Worm (Caenorhabditis elegans) whole organism, L2 larva: ENCODE data around the gene mrp-7.

Experiments
- C34F6.9 ChIP-seq: fragments of 150-350 bp; optimal IDR thresholded peaks from 2 replicates; lab custom pipeline; 2014; ENCODE audit warnings: missing biosample characterization, missing genetic modification characterization
- R02D3.7 ChIP-seq: fragments of 150-350 bp; optimal IDR thresholded peaks from 2 replicates; lab custom pipeline; 2014; ENCODE audit warnings: missing biosample characterization, missing genetic modification characterization
- Y55F3AM.14 ChIP-seq: fragments of 200-800 bp; sonication (Bioruptor generic); optimal IDR thresholded peaks from 2 replicates; lab custom pipeline; 2018; ENCODE audit warnings: mild to moderate bottlenecking, missing genetic modification characterization, missing compliant biosample characterization
- alr-1 ChIP-seq: fragments of 150-350 bp; optimal IDR thresholded peaks from 2 replicates; lab custom pipeline; 2014; ENCODE audit warnings: missing biosample characterization, missing genetic modification characterization
- aly-2 ChIP-seq: fragments of 150-350 bp; optimal IDR thresholded peaks from 2 replicates; lab custom pipeline; 2014; ENCODE audit warnings: missing biosample characterization, missing genetic modification characterization
- ama-1 ChIP-seq: fragments of 150-350 bp; optimal IDR thresholded peaks from 2 replicates; lab custom pipeline; 2018; ENCODE audit warnings: inconsistent platforms
- ceh-16 ChIP-seq: fragments of 150-350 bp; optimal IDR thresholded peaks from 2 replicates; lab custom pipeline; 2014; ENCODE audit warnings: missing biosample characterization, missing genetic modification characterization
- ceh-82 ChIP-seq: fragments of 150-350 bp; optimal IDR thresholded peaks from 2 replicates; lab custom pipeline; 2014; ENCODE audit warnings: missing biosample characterization, missing genetic modification characterization
- crh-2 ChIP-seq: sonication (generic microtip); optimal IDR thresholded peaks from 2 replicates; lab custom pipeline; 2017; ENCODE audit warnings: missing biosample characterization, missing genetic modification characterization
- dmd-4 ChIP-seq: sonication (generic microtip); optimal IDR thresholded peaks from 2 replicates; lab custom pipeline; 2017; ENCODE audit warnings: missing biosample characterization, missing genetic modification characterization
- egl-27 ChIP-seq: sonication (generic microtip); optimal IDR thresholded peaks from 3 replicates; lab custom pipeline; 2017; ENCODE audit warnings: missing biosample characterization, missing genetic modification reagents, missing genetic modification characterization
- elt-1 ChIP-seq: fragments of 150-350 bp; optimal IDR thresholded peaks from 2 replicates; lab custom pipeline; 2014; ENCODE audit warnings: missing biosample characterization, missing genetic modification characterization
- fos-1 ChIP-seq: fragments of 150-350 bp; optimal IDR thresholded peaks from 2 replicates; lab custom pipeline; 2014; ENCODE audit warnings: missing biosample characterization, missing genetic modification characterization
- gmeb-1 ChIP-seq: fragments of 150-350 bp; optimal IDR thresholded peaks from 2 replicates; lab custom pipeline; 2014; ENCODE audit warnings: missing biosample characterization, missing genetic modification characterization
- lin-11 ChIP-seq: fragments of 150-350 bp; sonication (generic microtip); optimal IDR thresholded peaks from 2 replicates; lab custom pipeline; 2014; ENCODE audit warnings: missing biosample characterization, missing genetic modification characterization, inconsistent platforms, mixed read lengths
- lin-13 ChIP-seq: fragments of 150-350 bp; optimal IDR thresholded peaks from 2 replicates; lab custom pipeline; 2014; ENCODE audit warnings: missing biosample characterization, missing genetic modification reagents, missing genetic modification characterization
- lin-39 ChIP-seq: fragments of 150-350 bp; optimal IDR thresholded peaks from 2 replicates; lab custom pipeline; 2014; ENCODE audit warnings: missing biosample characterization, missing genetic modification reagents, missing genetic modification characterization
- lsy-2 ChIP-seq, 2 experiments: fragments of 150-350 bp in 1 of 2; sonication (generic microtip) in 1 of 2; optimal IDR thresholded peaks; 2 replicates each; lab custom pipeline; 2014 to 2017; ENCODE audit warnings: missing biosample characterization in 2 of 2, missing genetic modification characterization in 2 of 2
- mbf-1 ChIP-seq: sonication (generic microtip); optimal IDR thresholded peaks from 2 replicates; lab custom pipeline; 2017; ENCODE audit warnings: missing biosample characterization, missing genetic modification characterization
- mdl-1 ChIP-seq, 2 experiments: fragments of 150-350 bp in 1 of 2; sonication (generic microtip) in 1 of 2; optimal IDR thresholded peaks; 2 replicates each; lab custom pipeline; 2017; ENCODE audit warnings: missing biosample characterization in 2 of 2, missing genetic modification characterization in 2 of 2
- nhr-10 ChIP-seq: sonication (generic microtip); optimal IDR thresholded peaks from 2 replicates; lab custom pipeline; 2017; ENCODE audit warnings: missing biosample characterization, missing genetic modification characterization
- nhr-11 ChIP-seq: fragments of 150-350 bp; optimal IDR thresholded peaks from 2 replicates; lab custom pipeline; 2014; ENCODE audit warnings: missing biosample characterization, missing genetic modification characterization
- nhr-12 ChIP-seq: fragments of 150-350 bp; optimal IDR thresholded peaks from 2 replicates; lab custom pipeline; 2014; ENCODE audit warnings: missing biosample characterization, missing genetic modification characterization
- nhr-129 ChIP-seq: fragments of 150-350 bp; optimal IDR thresholded peaks from 2 replicates; lab custom pipeline; 2014; ENCODE audit warnings: missing biosample characterization, missing genetic modification characterization
- nhr-21 ChIP-seq: fragments of 150-350 bp; optimal IDR thresholded peaks from 2 replicates; lab custom pipeline; 2014; ENCODE audit warnings: missing biosample characterization, missing genetic modification characterization
- nhr-25 ChIP-seq: fragments of 150-350 bp; sonication (generic microtip); optimal IDR thresholded peaks from 3 replicates; lab custom pipeline; 2014; ENCODE audit warnings: missing biosample characterization, missing genetic modification characterization
- nhr-6 ChIP-seq: fragments of 150-350 bp; optimal IDR thresholded peaks from 2 replicates; lab custom pipeline; 2014; ENCODE audit warnings: missing biosample characterization, missing genetic modification characterization
- nhr-77 ChIP-seq: fragments of 150-350 bp; optimal IDR thresholded peaks from 2 replicates; lab custom pipeline; 2014; ENCODE audit warnings: missing biosample characterization, missing genetic modification characterization
- skn-1 ChIP-seq: sonication (generic microtip); optimal IDR thresholded peaks from 2 replicates; lab custom pipeline; 2017; ENCODE audit warnings: missing biosample characterization, missing genetic modification characterization
- sma-9 ChIP-seq, 2 experiments: fragments of 150-350 bp in 1 of 2; sonication (generic microtip) in 1 of 2; optimal IDR thresholded peaks; 2 replicates each; lab custom pipeline; 2014 to 2016; ENCODE audit warnings: missing genetic modification characterization in 2 of 2, mild to moderate bottlenecking in 1 of 2, missing biosample characterization in 1 of 2, missing compliant biosample characterization in 1 of 2, missing genetic modification reagents in 1 of 2, moderate library complexity in 1 of 2
- snpc-4 ChIP-seq: fragments of 150-350 bp; optimal IDR thresholded peaks from 2 replicates; lab custom pipeline; 2014; ENCODE audit warnings: missing biosample characterization, missing genetic modification characterization
- unc-39 ChIP-seq: fragments of 150-350 bp; optimal IDR thresholded peaks from 2 replicates; lab custom pipeline; 2014; ENCODE audit warnings: missing biosample characterization, missing genetic modification characterization
- unc-55 ChIP-seq: fragments of 150-350 bp; sonication (generic microtip); optimal IDR thresholded peaks from 3 replicates; lab custom pipeline; 2014; ENCODE audit warnings: missing biosample characterization, missing genetic modification reagents, missing genetic modification characterization
- unc-62 ChIP-seq: fragments of 150-350 bp; optimal IDR thresholded peaks from 2 replicates; lab custom pipeline; 2014; ENCODE audit warnings: missing biosample characterization, missing genetic modification reagents, missing genetic modification characterization
- zag-1 ChIP-seq: fragments of 150-350 bp; optimal IDR thresholded peaks from 2 replicates; lab custom pipeline; 2014; ENCODE audit warnings: missing biosample characterization, missing genetic modification characterization
- ztf-1 ChIP-seq: fragments of 200-800 bp; sonication (Bioruptor generic); conservative IDR thresholded peaks from 2 replicates; pipeline ENCODE4 v1.3.6; 2022; ENCODE audit warnings: missing genetic modification characterization, missing compliant biosample characterization
- ztf-11 ChIP-seq: sonication (generic microtip); optimal IDR thresholded peaks from 2 replicates; lab custom pipeline; 2017; ENCODE audit warnings: missing biosample characterization, missing genetic modification characterization
- ztf-4 ChIP-seq: fragments of 150-350 bp; optimal IDR thresholded peaks from 2 replicates; lab custom pipeline; 2014; ENCODE audit warnings: missing biosample characterization, missing genetic modification characterization

Gene mrp-7

DNA sequence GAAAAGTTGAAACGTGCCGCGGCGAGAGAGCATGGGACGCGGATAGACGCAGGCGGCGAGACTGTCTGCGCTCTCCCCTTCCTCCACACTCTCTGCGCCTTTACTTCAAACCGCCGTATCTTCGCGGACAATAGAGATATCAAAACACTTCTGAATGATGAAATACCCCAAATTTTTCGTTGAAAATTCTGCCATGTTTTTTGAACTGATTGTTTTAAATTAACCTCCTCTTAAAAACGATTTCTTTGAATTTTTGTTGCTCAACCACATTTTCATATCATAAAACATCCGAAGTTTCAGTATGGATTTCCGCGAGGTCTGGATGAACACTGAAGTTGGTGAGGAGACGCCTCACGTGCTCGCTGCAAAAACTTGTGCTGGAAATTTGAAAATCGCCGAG is 4.7 kb upstream of the mrp-7 start, which contains the start of gene Y43F8C.11:
Gene Y43F8C.11 (plus strand): TSS at position 301 of the 400 bp plus-strand sequence.
- no peak for TF ChIP-seq ama-1 (lab: Kevin White, UChicago)
- no peak for TF ChIP-seq mdl-1 (tag; optimal IDR thresholded peaks at IDR 0.05; lab: Kevin White, UChicago)
- TF ChIP-seq mbf-1 (tag; lab: Kevin White, UChicago), result no peak
- TF ChIP-seq alr-1, result no peak
- TF ChIP-seq aly-2 (tag; lab: Kevin White, UChicago), result no peak
- no peak for TF ChIP-seq lin-11 (tag; lab: Kevin White, UChicago)
- no peak for TF ChIP-seq elt-1 (tag; lab: Kevin White, UChicago)
- TF ChIP-seq unc-39 (tag; lab: Kevin White, UChicago), result no peak
- TF ChIP-seq nhr-77 (tag; lab: Kevin White, UChicago), result no peak
- no peak for TF ChIP-seq lin-39 (tag; lab: Kevin White, UChicago)
- TF ChIP-seq unc-55 (GFP tag; lab: Kevin White, UChicago), result no peak
- TF ChIP-seq nhr-6, result no peak
- TF ChIP-seq zag-1 (tag; lab: Kevin White, UChicago), result no peak
- no peak for TF ChIP-seq lsy-2 (tag; optimal IDR thresholded peaks at IDR 0.05; lab: Kevin White, UChicago)
- TF ChIP-seq nhr-11 (tag; lab: Kevin White, UChicago), result no peak
- TF ChIP-seq crh-2 (tag; lab: Kevin White, UChicago), result no peak

DNA sequence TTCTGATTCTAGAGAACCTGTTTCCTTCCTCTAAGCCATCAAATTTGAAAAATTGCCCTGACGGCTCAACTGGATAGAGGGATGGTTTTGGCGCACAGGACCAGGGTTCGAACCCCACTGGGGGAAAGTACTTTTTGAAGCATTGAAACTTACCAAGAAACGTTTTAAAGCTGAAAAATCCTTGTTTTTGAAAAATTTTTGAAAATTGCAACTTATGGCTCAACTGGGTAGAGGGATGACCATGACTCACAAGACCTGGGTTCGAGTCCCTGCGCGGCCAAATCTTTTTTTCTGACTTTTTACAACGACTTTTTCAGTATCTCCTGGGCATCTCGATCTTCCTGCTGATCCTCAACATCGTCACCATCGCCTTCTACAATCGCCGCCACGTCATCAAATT is 3.8 kb upstream of the mrp-7 start:
- no peak for TF ChIP-seq unc-62
- TF ChIP-seq nhr-25 (tag; lab: Kevin White, UChicago), result no peak
- no peak for TF ChIP-seq aly-2 (tag; lab: Kevin White, UChicago)
- TF ChIP-seq sma-9 (GFP tag; optimal IDR thresholded peaks at IDR 0.05; lab: Kevin White, UChicago), result no peak
- TF ChIP-seq sma-9 (tag; optimal IDR thresholded peaks at IDR 0.05; lab: Kevin White, UChicago), result no peak
- no peak for TF ChIP-seq R02D3.7 (tag; lab: Kevin White, UChicago)
- no peak for TF ChIP-seq snpc-4 (tag; lab: Kevin White, UChicago)
- TF ChIP-seq dmd-4, result no peak
- TF ChIP-seq ztf-1 (GFP tag; lab: Robert Waterston, UW), result no peak
- no peak for TF ChIP-seq C34F6.9
- TF ChIP-seq zag-1 (tag; lab: Kevin White, UChicago), result no peak
- no peak for TF ChIP-seq crh-2 (tag; lab: Kevin White, UChicago)
- TF ChIP-seq ceh-82 (tag; lab: Kevin White, UChicago), result no peak
- TF ChIP-seq mdl-1 (tag; optimal IDR thresholded peaks at IDR 0.05; lab: Kevin White, UChicago), result no peak
- no peak for TF ChIP-seq egl-27 (tag; lab: Kevin White, UChicago)
- no peak for TF ChIP-seq lin-13 (GFP tag; lab: Kevin White, UChicago)
- no peak for TF ChIP-seq ceh-16 (tag; lab: Kevin White, UChicago)
- no peak for TF ChIP-seq nhr-6
- no peak for TF ChIP-seq nhr-129
- no peak for TF ChIP-seq ztf-4 (tag; lab: Kevin White, UChicago)
- TF ChIP-seq ztf-11 (tag; lab: Kevin White, UChicago), result no peak

DNA sequence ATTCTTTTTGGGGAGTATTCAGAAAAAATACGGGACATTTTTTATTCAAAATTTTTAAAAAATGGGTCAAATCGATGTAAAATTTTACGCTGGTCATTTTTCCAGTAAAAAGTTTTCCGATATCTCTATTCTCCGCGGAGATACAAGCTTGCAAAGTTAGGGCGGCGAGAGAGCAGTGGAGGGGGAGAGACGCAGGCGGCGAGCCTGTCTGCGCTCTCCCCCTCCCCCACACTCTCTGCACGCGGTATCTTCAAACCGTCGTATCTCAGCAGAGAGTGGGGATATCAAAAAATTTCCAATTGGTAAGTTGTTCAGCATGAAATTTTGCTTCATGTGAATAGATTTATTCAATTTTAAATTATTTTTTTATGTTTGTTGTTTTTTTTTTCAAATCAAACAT is 2.8 kb upstream of the mrp-7 start:
- TF ChIP-seq alr-1 (no peak), ztf-11 (tag; lab: Kevin White, UChicago) (no peak), aly-2 (tag; lab: Kevin White, UChicago) (no peak), gmeb-1 (no peak), ztf-1 (GFP tag; lab: Robert Waterston, UW) (no peak), nhr-21 (tag; lab: Kevin White, UChicago) (no peak), lsy-2 (tag; optimal IDR thresholded peaks at IDR 0.05; lab: Kevin White, UChicago) (no peak), C34F6.9 (no peak), unc-62 (no peak), dmd-4 (no peak), ceh-16 (tag; lab: Kevin White, UChicago) (no peak), crh-2 (tag; lab: Kevin White, UChicago) (no peak), sma-9 (GFP tag; optimal IDR thresholded peaks at IDR 0.05; lab: Kevin White, UChicago) (no peak), sma-9 (tag; optimal IDR thresholded peaks at IDR 0.05; lab: Kevin White, UChicago) (no peak), unc-39 (tag; lab: Kevin White, UChicago) (no peak), nhr-11 (tag; lab: Kevin White, UChicago) (no peak), elt-1 (tag; lab: Kevin White, UChicago) (no peak), Y55F3AM.14 (no peak), nhr-12 (tag; lab: Kevin White, UChicago) (no peak)

DNA sequence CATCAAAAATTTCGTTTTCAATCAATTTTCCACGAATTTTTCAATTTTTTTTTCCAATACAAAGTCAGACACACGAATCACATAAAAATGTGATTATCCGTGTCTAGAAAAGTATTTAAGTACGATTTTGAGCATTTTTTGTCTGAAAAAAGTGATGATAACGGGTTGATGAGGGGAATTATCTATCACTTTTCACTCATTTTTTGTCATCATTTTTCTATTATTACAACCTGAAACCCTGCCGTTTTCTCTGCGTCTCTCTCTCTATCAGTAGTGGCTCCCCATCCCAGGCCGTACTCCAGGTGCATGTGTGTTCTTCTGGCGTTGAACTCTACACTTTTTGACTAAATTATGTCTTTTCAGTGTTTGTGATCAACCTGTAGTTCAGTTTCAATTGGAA is 2.3 kb upstream of the mrp-7 start:
- TF ChIP-seq ama-1 (lab: Kevin White, UChicago) (no peak), fos-1 (tag; lab: Kevin White, UChicago) (peak; percentile 77), nhr-10 (tag; lab: Kevin White, UChicago) (no peak), sma-9 (GFP tag; optimal IDR thresholded peaks at IDR 0.05; lab: Kevin White, UChicago) (no peak), sma-9 (tag; optimal IDR thresholded peaks at IDR 0.05; lab: Kevin White, UChicago) (no peak), C34F6.9 (peak; percentile 12), skn-1 (tag; lab: Kevin White, UChicago) (peak; percentile 96)
